Fruit fly (Drosophila melanogaster): Measurements from ENCODE around the gene CG14628.
A peak's percentile ranks its signal among the peaks of the same experiment; 100 is the strongest.

The CG14628 gene

dm6 chrX:1123381-1123780 lies 22.1 kb upstream of the CG14628 start:
- TF ChIP-seq fd85E (GFP tag; optimal IDR thresholded peaks at IDR 0.05) (no peak), achi (GFP tag; optimal IDR thresholded peaks at IDR 0.05) (peak; percentile 27), CG6276 (GFP tag; optimal IDR thresholded peaks at IDR 0.05) (peak; percentile 27), CG15336 (GFP tag; IDR thresholded peaks at IDR 0.05) (peak; percentile 55), CG32006 (GFP tag; optimal IDR thresholded peaks at IDR 0.05) (peak; percentile 59), topi (GFP tag; optimal IDR thresholded peaks at IDR 0.05) (no peak), svp (GFP tag) (no peak), vri (GFP tag; optimal IDR thresholded peaks at IDR 0.05) (no peak), Sox102F (GFP tag; optimal IDR thresholded peaks at IDR 0.05) (no peak), eg (GFP tag; IDR thresholded peaks at IDR 0.05) (peak; percentile 24; the same call in 1 of the 3 replicates), CG8119 (GFP tag; IDR thresholded peaks at IDR 0.05) (peak; percentile 51; the same call in 2 of the 3 replicates), CG6163 (GFP tag; IDR thresholded peaks at IDR 0.05) (peak; percentile 36; the same call in 1 of the 3 replicates)

dm6 chrX:1129575-1130281 lies 15.7 kb upstream of the CG14628 start:
- TF ChIP-seq dac (GFP tag; optimal IDR thresholded peaks at IDR 0.05) (peak; percentile 66), CG9139 (GFP tag; optimal IDR thresholded peaks at IDR 0.05) (peak; percentile 67), CG7368 (GFP tag; optimal IDR thresholded peaks at IDR 0.05) (peak; percentile 89), Ets96B (tag; optimal IDR thresholded peaks at IDR 0.05) (peak; percentile 88), CG11902 (GFP tag; optimal IDR thresholded peaks at IDR 0.05) (peak; percentile 86), CG11294 (GFP tag; IDR thresholded peaks at IDR 0.05) (peak; percentile 77), CG10669 (GFP tag; optimal IDR thresholded peaks at IDR 0.05) (peak; percentile 88), CG1621 (tag; optimal IDR thresholded peaks at IDR 0.05) (peak; percentile 84), net (GFP tag; optimal IDR thresholded peaks at IDR 0.05) (peak; percentile 90), CG6792 (GFP tag; optimal IDR thresholded peaks at IDR 0.05) (peak; percentile 91), CG6163 (GFP tag; IDR thresholded peaks at IDR 0.05) (peak; percentile 95), fkh (GFP tag; optimal IDR thresholded peaks at IDR 0.05) (no peak), CG6808 (GFP tag; optimal IDR thresholded peaks at IDR 0.05) (peak; percentile 79), fd85E (GFP tag; optimal IDR thresholded peaks at IDR 0.05) (peak; percentile 76), CG3032 (tag; optimal IDR thresholded peaks at IDR 0.05) (peak; percentile 85), Met (GFP tag; optimal IDR thresholded peaks at IDR 0.05) (peak; percentile 92), CG15336 (GFP tag; IDR thresholded peaks at IDR 0.05) (peak; percentile 92), acj6 (GFP tag; optimal IDR thresholded peaks at IDR 0.05) (peak; percentile 89), Sox15 (GFP tag; optimal IDR thresholded peaks at IDR 0.05) (peak; percentile 79), Hr4 (GFP tag; optimal IDR thresholded peaks at IDR 0.05) (peak; percentile 79), CG4318 (GFP tag; optimal IDR thresholded peaks at IDR 0.05) (peak; percentile 69), eg (GFP tag; IDR thresholded peaks at IDR 0.05) (peak; percentile 90), salr (GFP tag; optimal IDR thresholded peaks at IDR 0.05) (peak; percentile 84 to 85), CG11762 (GFP tag; optimal IDR thresholded peaks at IDR 0.05; ENCODE audit: insufficient read depth) (peak; percentile 84), Ets21C (GFP tag; optimal IDR thresholded peaks at IDR 0.05) (peak; percentile 85), Sox14 (GFP tag; optimal IDR thresholded peaks at IDR 0.05) (peak; percentile 87), achi (GFP tag; optimal IDR thresholded peaks at IDR 0.05) (peak; percentile 85), Eip93F (GFP tag; optimal IDR thresholded peaks at IDR 0.05) (peak; percentile 55), ss (GFP tag; optimal IDR thresholded peaks at IDR 0.05) (no peak), CG8119 (GFP tag; IDR thresholded peaks at IDR 0.05) (peak; percentile 90), Lpt (GFP tag; optimal IDR thresholded peaks at IDR 0.05) (peak; percentile 80), CG3919 (GFP tag; optimal IDR thresholded peaks at IDR 0.05) (peak; percentile 92), dsx (GFP tag; optimal IDR thresholded peaks at IDR 0.05; ENCODE audit: poor library complexity, severe bottlenecking) (no peak), CG32006 (GFP tag; optimal IDR thresholded peaks at IDR 0.05) (peak; percentile 87), Gug (GFP tag; IDR thresholded peaks at IDR 0.05) (peak; percentile 82), CG6276 (GFP tag; optimal IDR thresholded peaks at IDR 0.05) (peak; percentile 78), Eip75B (GFP tag; optimal IDR thresholded peaks at IDR 0.05) (peak; percentile 88), Hr39 (GFP tag; optimal IDR thresholded peaks at IDR 0.05) (peak; percentile 92), esn (GFP tag; optimal IDR thresholded peaks at IDR 0.05) (peak; percentile 91), Eip78C (GFP tag) (no peak), Hr38 (GFP tag; optimal IDR thresholded peaks at IDR 0.05) (no peak), topi (GFP tag; optimal IDR thresholded peaks at IDR 0.05) (peak; percentile 91), svp (GFP tag) (no peak), CG34406 (GFP tag; optimal IDR thresholded peaks at IDR 0.05) (peak; percentile 85), OdsH (GFP tag; optimal IDR thresholded peaks at IDR 0.05) (peak; percentile 90)

Data from whole organism, prepupa.